Worm (Caenorhabditis elegans) whole organism, mixed stage, embryonic: ENCODE measurements around the gene Y25C1A.6.

Experiments used
- bed-3 ChIP-seq: fragments of 200-800 bp; sonication (Bioruptor generic); optimal IDR thresholded peaks from 3 replicates; lab custom pipeline; 2018; ENCODE audit warnings: mild to moderate bottlenecking, missing genetic modification characterization, moderate library complexity, missing compliant biosample characterization
- ceh-39 ChIP-seq: fragments of 150-350 bp; optimal IDR thresholded peaks from 2 replicates; lab custom pipeline; 2014; ENCODE audit warnings: missing biosample characterization, missing genetic modification characterization
- ces-1 ChIP-seq: fragments of 150-350 bp; optimal IDR thresholded peaks from 2 replicates; lab custom pipeline; 2014; ENCODE audit warnings: missing biosample characterization, missing genetic modification reagents, missing genetic modification characterization
- ham-2 ChIP-seq: fragments of 200-800 bp; sonication (Bioruptor generic); optimal IDR thresholded peaks from 2 replicates; lab custom pipeline; 2018; ENCODE audit warnings: mild to moderate bottlenecking, missing genetic modification characterization, missing compliant biosample characterization
- hlh-1 ChIP-seq: fragments of 150-350 bp; optimal IDR thresholded peaks from 2 replicates; lab custom pipeline; 2014; ENCODE audit warnings: missing biosample characterization, missing genetic modification reagents, missing genetic modification characterization
- lin-13 ChIP-seq: fragments of 150-350 bp; optimal IDR thresholded peaks from 2 replicates; lab custom pipeline; 2014; ENCODE audit warnings: missing biosample characterization, missing genetic modification characterization
- lin-32 ChIP-seq: fragments of 200-800 bp; sonication (Bioruptor generic); optimal IDR thresholded peaks from 2 replicates; lab custom pipeline; 2018; ENCODE audit warnings: mild to moderate bottlenecking, missing genetic modification characterization, missing compliant biosample characterization
- sptf-1 ChIP-seq: sonication (generic microtip); optimal IDR thresholded peaks from 2 replicates; lab custom pipeline; 2017; ENCODE audit warnings: mild to moderate bottlenecking, missing genetic modification characterization, moderate library complexity, missing compliant biosample characterization
- unc-39 ChIP-seq: fragments of 150-350 bp; optimal IDR thresholded peaks from 2 replicates; lab custom pipeline; 2014; ENCODE audit warnings: missing biosample characterization, missing genetic modification characterization

Gene Y25C1A.6

ce11 chrII:3110099-3110498 lies 49.2 kb downstream of the Y25C1A.6 start:
- TF ChIP-seq lin-13 (tag; lab: Kevin White, UChicago) (no peak), hlh-1 (tag; lab: Kevin White, UChicago) (no peak)

ce11 chrII:3111147-3111546 lies 50.3 kb downstream of the Y25C1A.6 start, which contains the start of gene Y25C1A.13:
Y25C1A.13 (minus strand) TSS chrII:3111247.
- TF ChIP-seq lin-32 (GFP tag; lab: Kevin White, UChicago) (no peak), sptf-1 (tag; lab: Kevin White, UChicago) (no peak), ham-2 (GFP tag; lab: Kevin White, UChicago) (no peak), bed-3 (GFP tag; lab: Kevin White, UChicago) (no peak), ceh-39 (tag; lab: Kevin White, UChicago) (no peak), ces-1 (no peak), unc-39 (no peak)
